Fruit fly (Drosophila melanogaster): ENCODE data around the gene CG12075.

CG12075 gene

DNA sequence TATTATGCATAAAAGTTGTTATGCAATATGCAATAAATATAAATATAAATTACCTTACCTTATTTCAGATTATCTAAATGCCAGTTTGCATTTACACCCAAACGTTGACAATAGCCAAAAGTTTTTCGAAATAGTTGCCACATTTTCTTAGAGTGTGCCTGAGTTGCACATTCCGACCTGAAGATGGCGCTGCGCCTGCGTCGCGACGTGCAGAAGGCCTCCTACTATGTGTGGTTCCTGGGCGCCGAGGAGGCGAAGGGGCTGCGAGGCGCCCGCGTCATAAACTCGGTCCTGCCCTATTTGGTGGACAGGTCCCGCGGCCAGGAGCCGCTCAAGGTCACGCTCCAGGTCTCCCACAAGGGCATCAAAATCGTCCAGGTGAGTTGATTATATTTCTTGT lies 29.4 kb downstream of the CG12075 start:
- TF ChIP-seq Mnt (GFP tag; optimal IDR thresholded peaks at IDR 0.05) = no peak
- TF ChIP-seq toe (GFP tag; optimal IDR thresholded peaks at IDR 0.05) = no peak
- TF ChIP-seq cic (GFP tag; optimal IDR thresholded peaks at IDR 0.05) = no peak
- no peak for TF ChIP-seq Clk (GFP tag; optimal IDR thresholded peaks at IDR 0.05)
- no peak for TF ChIP-seq CG7101 (tag; optimal IDR thresholded peaks at IDR 0.05)
- TF ChIP-seq CG11617 (GFP tag; optimal IDR thresholded peaks at IDR 0.05) = no peak
- TF ChIP-seq cnc (optimal IDR thresholded peaks at IDR 0.05) = no peak
- TF ChIP-seq bab1 (GFP tag; optimal IDR thresholded peaks at IDR 0.05) = no peak
- no peak for TF ChIP-seq Hr96 (GFP tag; optimal IDR thresholded peaks at IDR 0.05)
- no peak for TF ChIP-seq CG5204 (GFP tag; optimal IDR thresholded peaks at IDR 0.05)
- TF ChIP-seq pad (GFP tag; optimal IDR thresholded peaks at IDR 0.05) = no peak
- TF ChIP-seq CG14711 (tag; optimal IDR thresholded peaks at IDR 0.05) = no peak

DNA sequence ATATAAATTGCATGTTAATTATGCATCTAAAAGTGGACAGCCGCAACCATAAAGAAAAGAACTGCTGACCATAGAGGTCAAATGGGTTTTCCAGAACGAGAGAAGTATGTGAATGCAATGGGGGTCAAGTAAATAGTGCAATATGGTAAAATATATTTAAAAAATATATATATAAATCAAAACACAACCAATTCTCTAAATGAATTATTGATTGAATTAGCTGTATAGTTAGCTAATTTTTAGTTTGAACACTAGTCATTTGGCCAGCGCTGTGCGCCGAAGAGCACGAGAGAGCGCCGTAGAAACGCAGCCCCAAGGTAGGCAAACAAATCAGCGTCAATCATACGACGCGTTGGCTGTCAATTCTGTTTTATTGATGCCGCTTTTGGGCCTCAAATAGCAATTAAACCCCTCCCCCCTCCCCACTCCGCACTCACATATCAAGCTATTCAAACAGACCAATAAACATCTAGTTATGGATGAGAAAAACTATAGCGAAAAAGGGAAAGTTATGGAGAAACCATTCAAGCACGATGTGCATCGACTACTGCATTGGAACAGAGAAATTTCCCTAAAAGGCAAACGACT lies 40.9 kb downstream of the CG12075 start:
- TF ChIP-seq CG14711 (tag; optimal IDR thresholded peaks at IDR 0.05) (peak; percentile 71), kay (GFP tag; ENCODE audit: borderline replicate concordance) (no peak), Crg-1 (GFP tag; optimal IDR thresholded peaks at IDR 0.05) (no peak), Clk (GFP tag; optimal IDR thresholded peaks at IDR 0.05) (no peak), CG5204 (GFP tag; optimal IDR thresholded peaks at IDR 0.05) (no peak), CG33017 (tag; optimal IDR thresholded peaks at IDR 0.05) (peak; percentile 79), CG11617 (GFP tag; optimal IDR thresholded peaks at IDR 0.05) (peak; percentile 30), CG7101 (tag; optimal IDR thresholded peaks at IDR 0.05) (peak; percentile 80), pad (GFP tag; optimal IDR thresholded peaks at IDR 0.05) (peak; percentile 17), CG7045 (GFP tag; optimal IDR thresholded peaks at IDR 0.05) (peak; percentile 12), cic (GFP tag; optimal IDR thresholded peaks at IDR 0.05) (no peak), CG12768 (GFP tag; optimal IDR thresholded peaks at IDR 0.05) (peak; percentile 30), ovo (GFP tag; optimal IDR thresholded peaks at IDR 0.05) (no peak), bab1 (GFP tag; optimal IDR thresholded peaks at IDR 0.05) (peak; percentile 74), Mnt (GFP tag; optimal IDR thresholded peaks at IDR 0.05) (peak; percentile 8), tj (GFP tag; optimal IDR thresholded peaks at IDR 0.05) (peak; percentile 2)

DNA sequence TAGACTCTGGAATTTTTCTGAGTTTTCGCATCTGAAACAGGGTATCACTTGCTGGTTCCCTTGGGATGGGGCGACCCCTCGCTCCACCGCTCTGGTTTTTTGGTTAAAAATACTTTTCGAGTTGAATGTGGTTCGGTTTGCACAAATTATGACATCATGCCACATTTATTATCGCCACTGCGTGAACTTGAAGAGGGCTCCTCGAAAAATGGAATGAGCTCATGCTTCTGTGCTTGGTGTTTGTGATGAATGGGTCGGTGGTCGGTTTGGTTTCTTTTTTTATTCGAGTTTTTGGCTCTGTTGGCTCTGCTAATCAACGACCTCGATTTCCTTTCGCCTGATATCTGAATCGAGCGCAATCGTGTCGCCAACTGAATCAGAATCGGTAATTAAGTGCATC lies 43.6 kb downstream of the CG12075 start:
- TF ChIP-seq pad (GFP tag; optimal IDR thresholded peaks at IDR 0.05) = no peak

DNA sequence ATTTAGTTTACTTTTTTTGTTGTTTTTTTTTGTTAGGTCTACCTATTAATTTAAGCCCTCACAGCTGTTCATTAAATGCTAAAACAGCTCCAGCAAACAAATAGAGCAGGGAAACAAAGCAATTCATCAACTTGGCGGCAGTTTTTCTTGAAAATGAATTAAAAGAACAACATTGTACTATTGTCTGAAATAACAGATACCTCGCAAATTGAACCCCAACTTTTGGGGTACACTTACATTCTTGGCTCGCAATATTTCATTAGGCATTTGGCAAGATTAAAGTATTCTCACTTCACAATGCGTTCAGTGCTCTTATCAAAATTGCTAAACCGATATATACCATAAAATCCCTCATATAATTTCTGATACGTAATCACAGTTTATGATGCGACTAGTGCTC lies 45.3 kb downstream of the CG12075 start:
- no peak for TF ChIP-seq kay (GFP tag; ENCODE audit: borderline replicate concordance)
- TF ChIP-seq CG5204 (GFP tag; optimal IDR thresholded peaks at IDR 0.05) = no peak
- no peak for TF ChIP-seq CG33017 (tag; optimal IDR thresholded peaks at IDR 0.05)
- no peak for TF ChIP-seq bab1 (GFP tag; optimal IDR thresholded peaks at IDR 0.05)
- TF ChIP-seq Mnt (GFP tag; optimal IDR thresholded peaks at IDR 0.05) = no peak
- TF ChIP-seq Clk (GFP tag; optimal IDR thresholded peaks at IDR 0.05) = no peak
- no peak for TF ChIP-seq CG14711 (tag; optimal IDR thresholded peaks at IDR 0.05)
- no peak for TF ChIP-seq ovo (GFP tag; optimal IDR thresholded peaks at IDR 0.05)
- no peak for TF ChIP-seq CG11617 (GFP tag; optimal IDR thresholded peaks at IDR 0.05)
- TF ChIP-seq pad (GFP tag; optimal IDR thresholded peaks at IDR 0.05) = no peak
- TF ChIP-seq CG7101 (tag; optimal IDR thresholded peaks at IDR 0.05) = no peak
- no peak for TF ChIP-seq tj (GFP tag; optimal IDR thresholded peaks at IDR 0.05)
- no peak for TF ChIP-seq CG12768 (GFP tag; optimal IDR thresholded peaks at IDR 0.05)
- no peak for TF ChIP-seq toe (GFP tag; optimal IDR thresholded peaks at IDR 0.05)
- no peak for TF ChIP-seq Hr96 (GFP tag; optimal IDR thresholded peaks at IDR 0.05)
- TF ChIP-seq CG7045 (GFP tag; optimal IDR thresholded peaks at IDR 0.05) = no peak
- TF ChIP-seq Crg-1 (GFP tag; optimal IDR thresholded peaks at IDR 0.05) = no peak

DNA sequence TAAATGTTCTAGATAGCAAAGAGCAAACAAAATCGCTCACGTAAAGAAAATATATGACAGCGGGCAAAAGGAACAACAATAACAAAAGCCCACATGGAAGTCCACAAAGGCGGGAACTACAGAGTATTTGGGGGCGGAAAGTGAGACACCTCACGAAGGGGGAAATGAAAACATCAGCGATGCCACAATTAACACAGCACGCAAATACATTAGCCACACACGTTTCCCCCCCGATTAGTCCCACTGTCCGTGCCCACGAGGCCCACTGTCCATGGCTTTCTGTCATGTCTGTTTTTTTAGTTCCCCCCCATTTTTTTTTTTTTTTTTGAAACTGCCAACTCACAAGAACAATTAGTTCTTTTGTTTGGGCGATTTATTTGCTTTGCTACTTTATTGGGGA lies 45.8 kb downstream of the CG12075 start:
- peak; percentile 29 for TF ChIP-seq CG1620 (GFP tag; optimal IDR thresholded peaks at IDR 0.05)
- no peak for TF ChIP-seq CG33017 (tag; optimal IDR thresholded peaks at IDR 0.05)
- peak; percentile 14 for TF ChIP-seq tj (GFP tag; optimal IDR thresholded peaks at IDR 0.05)

DNA sequence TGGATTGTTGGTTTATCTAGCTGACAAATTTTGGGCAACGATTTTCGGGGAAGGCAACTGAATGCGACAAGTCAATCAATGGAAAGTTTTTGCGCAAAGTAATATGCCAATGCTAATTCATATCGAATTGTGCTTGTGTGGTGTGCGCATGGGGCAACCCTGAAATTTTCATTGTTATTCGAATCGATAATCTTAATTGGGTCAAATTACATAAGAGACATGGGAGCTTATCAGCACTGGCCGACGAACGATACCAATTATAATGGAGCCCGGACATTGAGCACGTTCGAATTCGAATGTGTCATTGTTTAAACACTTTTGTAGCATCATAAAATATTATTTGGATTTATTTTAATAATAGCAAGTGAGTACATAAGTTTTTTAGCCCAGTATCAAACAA lies 46.6 kb downstream of the CG12075 start:
- no peak for TF ChIP-seq cic (GFP tag; optimal IDR thresholded peaks at IDR 0.05)
- peak; percentile 14 for TF ChIP-seq CG14711 (tag; optimal IDR thresholded peaks at IDR 0.05)

DNA sequence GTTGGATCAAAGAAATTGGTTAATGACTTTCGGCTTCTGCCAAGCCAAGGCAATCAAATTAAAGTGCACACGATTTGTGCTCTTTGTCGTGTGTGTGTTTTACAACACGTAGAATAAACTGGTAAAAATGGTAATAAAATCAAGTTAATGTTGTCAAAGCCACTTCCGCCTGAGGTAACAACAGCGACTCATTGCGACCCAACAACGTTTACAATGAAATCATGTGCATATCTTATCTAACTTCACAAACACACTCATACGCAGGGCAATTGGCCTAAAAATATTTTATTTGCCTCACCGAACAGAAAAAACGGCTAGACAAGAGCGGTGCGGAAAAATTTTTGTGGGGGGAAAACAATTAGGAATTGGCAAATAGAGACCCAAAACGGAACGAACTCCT lies 47.1 kb downstream of the CG12075 start:
- no peak for TF ChIP-seq CG7101 (tag; optimal IDR thresholded peaks at IDR 0.05)
- no peak for TF ChIP-seq ovo (GFP tag; optimal IDR thresholded peaks at IDR 0.05)
- TF ChIP-seq CG1620 (GFP tag; optimal IDR thresholded peaks at IDR 0.05) = no peak
- no peak for TF ChIP-seq tj (GFP tag; optimal IDR thresholded peaks at IDR 0.05)
- no peak for TF ChIP-seq Hr96 (GFP tag; optimal IDR thresholded peaks at IDR 0.05)
- TF ChIP-seq cic (GFP tag; optimal IDR thresholded peaks at IDR 0.05) = no peak
- TF ChIP-seq cnc (optimal IDR thresholded peaks at IDR 0.05) = no peak
- TF ChIP-seq CG14711 (tag; optimal IDR thresholded peaks at IDR 0.05) = no peak
- no peak for TF ChIP-seq CG5204 (GFP tag; optimal IDR thresholded peaks at IDR 0.05)

DNA sequence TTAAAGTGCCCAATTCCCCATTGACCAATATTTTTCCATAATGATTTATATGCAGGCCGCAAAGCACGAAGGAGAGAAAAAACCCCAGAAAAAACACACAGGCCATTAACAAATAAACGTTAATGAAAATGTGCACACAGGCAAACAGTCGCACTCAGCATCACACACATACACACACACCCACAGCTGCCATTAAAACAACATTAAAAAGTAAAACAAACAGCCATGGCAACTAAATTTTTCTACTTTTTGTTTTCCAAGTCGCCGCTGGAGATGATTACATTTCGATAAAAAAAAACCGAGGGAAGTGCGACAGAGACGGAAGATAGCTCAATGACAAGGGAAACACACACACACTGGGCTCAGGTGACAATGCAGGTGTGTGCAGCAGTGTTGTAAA lies 49.3 kb downstream of the CG12075 start:
- TF ChIP-seq toe (GFP tag; optimal IDR thresholded peaks at IDR 0.05) (peak; percentile 19), Mnt (GFP tag; optimal IDR thresholded peaks at IDR 0.05) (peak; percentile 0), CG12768 (GFP tag; optimal IDR thresholded peaks at IDR 0.05) (no peak), Clk (GFP tag; optimal IDR thresholded peaks at IDR 0.05) (no peak), tj (GFP tag; optimal IDR thresholded peaks at IDR 0.05) (peak; percentile 29), CG7045 (GFP tag; optimal IDR thresholded peaks at IDR 0.05) (no peak), kay (GFP tag; ENCODE audit: borderline replicate concordance) (no peak), CG7101 (tag; optimal IDR thresholded peaks at IDR 0.05) (peak; percentile 8), CG14711 (tag; optimal IDR thresholded peaks at IDR 0.05) (no peak), CG33017 (tag; optimal IDR thresholded peaks at IDR 0.05) (no peak), CG11617 (GFP tag; optimal IDR thresholded peaks at IDR 0.05) (no peak), CG5204 (GFP tag; optimal IDR thresholded peaks at IDR 0.05) (no peak), bab1 (GFP tag; optimal IDR thresholded peaks at IDR 0.05) (no peak), cnc (optimal IDR thresholded peaks at IDR 0.05) (no peak), Crg-1 (GFP tag; optimal IDR thresholded peaks at IDR 0.05) (no peak), ovo (GFP tag; optimal IDR thresholded peaks at IDR 0.05) (no peak), cic (GFP tag; optimal IDR thresholded peaks at IDR 0.05) (peak; percentile 13), CG1620 (GFP tag; optimal IDR thresholded peaks at IDR 0.05) (no peak)
